Worm (Caenorhabditis elegans) whole organism, mixed stage, embryonic: ENCODE results near the gene T25B9.8.

Experiments
- ceh-39 ChIP-seq: fragments of 150-350 bp; optimal IDR thresholded peaks from 2 replicates; lab custom pipeline; 2014; ENCODE audit warnings: missing biosample characterization, missing genetic modification characterization
- ces-1 ChIP-seq: fragments of 150-350 bp; optimal IDR thresholded peaks from 2 replicates; lab custom pipeline; 2014; ENCODE audit warnings: missing biosample characterization, missing genetic modification reagents, missing genetic modification characterization
- elt-1 ChIP-seq: sonication (generic microtip); optimal IDR thresholded peaks from 2 replicates; lab custom pipeline; 2017; ENCODE audit warnings: missing genetic modification characterization, mild to moderate bottlenecking, missing compliant biosample characterization, antibody characterized with exemption, moderate library complexity, borderline replicate concordance; ENCODE audit not compliant: insufficient read depth
- ham-2 ChIP-seq: fragments of 200-800 bp; sonication (Bioruptor generic); optimal IDR thresholded peaks from 2 replicates; lab custom pipeline; 2018; ENCODE audit warnings: mild to moderate bottlenecking, missing genetic modification characterization, missing compliant biosample characterization
- lsy-2 ChIP-seq: fragments of 150-350 bp; optimal IDR thresholded peaks from 2 replicates; lab custom pipeline; 2014; ENCODE audit warnings: missing biosample characterization, missing genetic modification characterization
- nhr-12 ChIP-seq: fragments of 150-350 bp; optimal IDR thresholded peaks from 2 replicates; lab custom pipeline; 2014; ENCODE audit warnings: missing biosample characterization, missing genetic modification characterization
- nhr-76 ChIP-seq: sonication (generic microtip); optimal IDR thresholded peaks from 2 replicates; lab custom pipeline; 2017; ENCODE audit warnings: missing biosample characterization, missing genetic modification characterization
- snpc-4 ChIP-seq: fragments of 150-350 bp; optimal IDR thresholded peaks from 2 replicates; lab custom pipeline; 2014; ENCODE audit warnings: missing biosample characterization, missing genetic modification characterization
- unc-120 ChIP-seq: sonication (generic microtip); optimal IDR thresholded peaks from 2 replicates; lab custom pipeline; 2017; ENCODE audit warnings: missing genetic modification characterization, missing compliant biosample characterization; ENCODE audit not compliant: poor library complexity, severe bottlenecking
- unc-39 ChIP-seq: fragments of 150-350 bp; optimal IDR thresholded peaks from 2 replicates; lab custom pipeline; 2014; ENCODE audit warnings: missing biosample characterization, missing genetic modification characterization
- unc-62 ChIP-seq: fragments of 150-350 bp; optimal IDR thresholded peaks from 2 replicates; lab custom pipeline; 2014; ENCODE audit warnings: missing biosample characterization, missing genetic modification reagents, missing genetic modification characterization

ce11 chrIV:10750041-10750440 lies 18.0 kb downstream of the T25B9.8 start, which contains the start of gene T25B9.1:
- TF ChIP-seq elt-1 (tag; lab: Kevin White, UChicago) (no peak), nhr-76 (tag; lab: Kevin White, UChicago) (no peak), unc-62 (GFP tag; lab: Kevin White, UChicago) (no peak), snpc-4 (tag; lab: Kevin White, UChicago) (no peak), ham-2 (GFP tag; lab: Kevin White, UChicago) (no peak), unc-120 (tag; lab: Kevin White, UChicago) (no peak), unc-39 (no peak), nhr-12 (tag; lab: Kevin White, UChicago) (no peak), ces-1 (GFP tag; lab: Kevin White, UChicago) (no peak), ceh-39 (tag; lab: Kevin White, UChicago) (no peak), lsy-2 (tag; lab: Kevin White, UChicago) (no peak)
